4 worm cellular contexts compared by ENCODE assay signal in genomic region chrIII:7329155-7329732, ce11.
A peak's percentile ranks its signal among the peaks of the same experiment; 100 is the strongest.
TF ChIP-seq lines count a peak whose summit lies in the region.

Gene lab-2 (minus strand): TSS chrIII:7329607.

TF ChIP-seq in whole organism, L1 larva, 84 proteins besides CTCF, POLR2A, EP300 and RAD21 (continued from another document and continues in another):
- TF ChIP-seq C16A3.4 (tag; optimal IDR thresholded peaks at IDR 0.05; lab: Kevin White, UChicago) (peak; percentile 7), nhr-90 (tag; optimal IDR thresholded peaks at IDR 0.05; lab: Kevin White, UChicago; ENCODE audit: poor library complexity) (peak; percentile 22), nhr-28 (tag; optimal IDR thresholded peaks at IDR 0.05; lab: Kevin White, UChicago) (no peak), lin-14 (GFP tag; optimal IDR thresholded peaks at IDR 0.05; lab: Kevin White, UChicago) (no peak), C34B4.2 (tag; optimal IDR thresholded peaks at IDR 0.05; lab: Kevin White, UChicago) (no peak), zag-1 (tag; optimal IDR thresholded peaks at IDR 0.05; lab: Kevin White, UChicago) (no peak), swsn-7 (tag; optimal IDR thresholded peaks at IDR 0.05; lab: Kevin White, UChicago) (no peak), sup-37 (GFP tag; optimal IDR thresholded peaks at IDR 0.05; lab: Kevin White, UChicago) (no peak), grh-1 (GFP tag; IDR thresholded peaks at IDR 0.05; lab: Robert Waterston, UW) (no peak), jun-1 (tag; optimal IDR thresholded peaks at IDR 0.05; lab: Kevin White, UChicago) (no peak), nhr-237 (tag; optimal IDR thresholded peaks at IDR 0.05; lab: Kevin White, UChicago) (no peak), ces-1 (GFP tag; optimal IDR thresholded peaks at IDR 0.05; lab: Kevin White, UChicago) (no peak), aly-2 (tag; optimal IDR thresholded peaks at IDR 0.05; lab: Kevin White, UChicago) (peak; percentile 22), lin-15B (tag; optimal IDR thresholded peaks at IDR 0.05; lab: Kevin White, UChicago) (no peak), ceh-8 (GFP tag; optimal IDR thresholded peaks at IDR 0.05; lab: Kevin White, UChicago) (no peak), snpc-4 (tag; optimal IDR thresholded peaks at IDR 0.05; lab: Kevin White, UChicago) (no peak), pqm-1 (tag; optimal IDR thresholded peaks at IDR 0.05; lab: Kevin White, UChicago) (no peak), egl-13 (tag; optimal IDR thresholded peaks at IDR 0.05; lab: Kevin White, UChicago) (no peak), elt-3 (tag; optimal IDR thresholded peaks at IDR 0.05; lab: Kevin White, UChicago) (no peak), ceh-63 (GFP tag; optimal IDR thresholded peaks at IDR 0.05; lab: Kevin White, UChicago) (no peak), fkh-10 (GFP tag; optimal IDR thresholded peaks at IDR 0.05; lab: Kevin White, UChicago) (no peak), nhr-85 (tag; lab: Kevin White, UChicago) (no peak), hlh-4 (tag; optimal IDR thresholded peaks at IDR 0.05; lab: Kevin White, UChicago) (no peak), nhr-11 (tag; optimal IDR thresholded peaks at IDR 0.05; lab: Kevin White, UChicago) (no peak), nhr-84 (tag; optimal IDR thresholded peaks at IDR 0.05; lab: Kevin White, UChicago) (no peak), lir-3 (tag; optimal IDR thresholded peaks at IDR 0.05; lab: Kevin White, UChicago; ENCODE audit: poor library complexity) (no peak), efl-3 (GFP tag; optimal IDR thresholded peaks at IDR 0.05; lab: Kevin White, UChicago) (no peak), ama-1 (optimal IDR thresholded peaks at IDR 0.05; lab: Kevin White, UChicago) (peak; percentile 79), blmp-1 (tag; optimal IDR thresholded peaks at IDR 0.05; lab: Kevin White, UChicago) (no peak), efl-1 (optimal IDR thresholded peaks at IDR 0.05; lab: Kevin White, UChicago) (no peak), efl-1 (GFP tag; optimal IDR thresholded peaks at IDR 0.05 in 1 of 2; lab: Kevin White, UChicago) (peak in 1 of 2 experiments; percentile 78), dpl-1 (GFP tag; optimal IDR thresholded peaks at IDR 0.05; lab: Kevin White, UChicago) (no peak), pag-3 (tag; optimal IDR thresholded peaks at IDR 0.05; lab: Kevin White, UChicago; ENCODE audit: borderline replicate concordance, insufficient read depth) (no peak), mef-2 (tag; optimal IDR thresholded peaks at IDR 0.05; lab: Kevin White, UChicago) (no peak)

TF ChIP-seq in whole organism, L2 larva, 48 proteins besides CTCF, POLR2A, EP300 and RAD21 (continued from another document):
- TF ChIP-seq ama-1 (optimal IDR thresholded peaks at IDR 0.05; lab: Kevin White, UChicago), result peak; percentile 36
- no peak for TF ChIP-seq unc-39 (tag; optimal IDR thresholded peaks at IDR 0.05; lab: Kevin White, UChicago)
- TF ChIP-seq elt-1 (tag; optimal IDR thresholded peaks at IDR 0.05; lab: Kevin White, UChicago), result no peak
- no peak for TF ChIP-seq mdl-1 (tag; optimal IDR thresholded peaks at IDR 0.05; lab: Kevin White, UChicago)
- TF ChIP-seq sma-3 (GFP tag; optimal IDR thresholded peaks at IDR 0.05; lab: Kevin White, UChicago), result no peak
- TF ChIP-seq nhr-21 (tag; optimal IDR thresholded peaks at IDR 0.05; lab: Kevin White, UChicago), result peak; percentile 30
- TF ChIP-seq Y55F3AM.14 (GFP tag; optimal IDR thresholded peaks at IDR 0.05; lab: Kevin White, UChicago), result no peak
- peak; percentile 48 for TF ChIP-seq nhr-25 (tag; optimal IDR thresholded peaks at IDR 0.05; lab: Kevin White, UChicago)
- no peak for TF ChIP-seq nhr-77 (tag; optimal IDR thresholded peaks at IDR 0.05; lab: Kevin White, UChicago)

TF ChIP-seq in whole organism, L4 larva, 104 proteins besides CTCF, POLR2A, EP300 and RAD21 (continued from another document):
- TF ChIP-seq attf-4 (tag; optimal IDR thresholded peaks at IDR 0.05; lab: Kevin White, UChicago) (no peak), F10B5.3 (tag; optimal IDR thresholded peaks at IDR 0.05; lab: Kevin White, UChicago) (no peak), ctbp-1 (GFP tag; IDR thresholded peaks at IDR 0.05; lab: Robert Waterston, UW) (no peak), mes-2 (tag; optimal IDR thresholded peaks at IDR 0.05; lab: Kevin White, UChicago; ENCODE audit: poor library complexity, severe bottlenecking) (peak; percentile 13), nhr-25 (tag; optimal IDR thresholded peaks at IDR 0.05; lab: Kevin White, UChicago; ENCODE audit: borderline replicate concordance, insufficient read depth) (peak; percentile 29), daf-8 (GFP tag; IDR thresholded peaks at IDR 0.05; lab: Robert Waterston, UW) (no peak), nhr-48 (tag; optimal IDR thresholded peaks at IDR 0.05; lab: Kevin White, UChicago) (no peak), dve-1 (tag; optimal IDR thresholded peaks at IDR 0.05; lab: Kevin White, UChicago; ENCODE audit: insufficient read depth) (peak; percentile 1), lin-29 (GFP tag; IDR thresholded peaks at IDR 0.05; lab: Robert Waterston, UW) (no peak), T26A8.4 (GFP tag; IDR thresholded peaks at IDR 0.05; lab: Robert Waterston, UW) (peak; percentile 41; the same call in 1 of the 2 replicates), snpc-4 (tag; optimal IDR thresholded peaks at IDR 0.05; lab: Kevin White, UChicago) (no peak), ceh-32 (tag; optimal IDR thresholded peaks at IDR 0.05; lab: Kevin White, UChicago; ENCODE audit: poor library complexity) (no peak), mdl-1 (tag; optimal IDR thresholded peaks at IDR 0.05; lab: Kevin White, UChicago) (no peak), tra-1 (GFP tag; IDR thresholded peaks at IDR 0.05; lab: Robert Waterston, UW) (peak; percentile 20; the same call in 1 of the 2 replicates), nhr-102 (tag; optimal IDR thresholded peaks at IDR 0.05; lab: Kevin White, UChicago) (peak; percentile 39)

TF ChIP-seq in whole organism, young adult, 124 proteins besides CTCF, POLR2A, EP300 and RAD21 (continued from another document):
- TF ChIP-seq zim-3 (tag; optimal IDR thresholded peaks at IDR 0.05; lab: Kevin White, UChicago), result peak; percentile 17
- TF ChIP-seq attf-3 (GFP tag; conservative IDR thresholded peaks at IDR 0.05; lab: Robert Waterston, UW), result no peak
- TF ChIP-seq snpc-1.1 (tag; optimal IDR thresholded peaks at IDR 0.05; lab: Kevin White, UChicago; ENCODE audit: insufficient read depth), result no peak
- TF ChIP-seq Y53G8AR.9 (GFP tag; conservative IDR thresholded peaks at IDR 0.05; lab: Robert Waterston, UW), result peak; percentile 53; the same call in 1 of the 2 replicates
- TF ChIP-seq Y79H2A.3 (GFP tag; conservative IDR thresholded peaks at IDR 0.05; lab: Robert Waterston, UW), result no peak
- no peak for TF ChIP-seq cebp-1 (GFP tag; IDR thresholded peaks at IDR 0.05; lab: Robert Waterston, UW)
- peak; percentile 33 for TF ChIP-seq cebp-1 (tag; optimal IDR thresholded peaks at IDR 0.05; lab: Kevin White, UChicago)
- peak; percentile 67 for TF ChIP-seq repo-1 (tag; optimal IDR thresholded peaks at IDR 0.05; lab: Kevin White, UChicago)
- peak; percentile 71 for TF ChIP-seq B0336.3 (GFP tag; IDR thresholded peaks at IDR 0.05; lab: Robert Waterston, UW)
- no peak for TF ChIP-seq F55B11.4 (tag; optimal IDR thresholded peaks at IDR 0.05; lab: Kevin White, UChicago; ENCODE audit: borderline replicate concordance, insufficient read depth)
- peak; percentile 27 for TF ChIP-seq atf-7 (tag; optimal IDR thresholded peaks at IDR 0.05; lab: Kevin White, UChicago)
- TF ChIP-seq dpff-1 (tag; optimal IDR thresholded peaks at IDR 0.05; lab: Kevin White, UChicago), result peak; percentile 40
- peak; percentile 78 for TF ChIP-seq athp-1 (tag; optimal IDR thresholded peaks at IDR 0.05; lab: Kevin White, UChicago)
- peak; percentile 26 for TF ChIP-seq B0035.1 (tag; optimal IDR thresholded peaks at IDR 0.05; lab: Kevin White, UChicago)
- no peak for TF ChIP-seq hrde-1 (tag; optimal IDR thresholded peaks at IDR 0.05; lab: Kevin White, UChicago; ENCODE audit: borderline replicate concordance)
- TF ChIP-seq lin-35 (GFP tag; optimal IDR thresholded peaks at IDR 0.05; lab: Kevin White, UChicago), result no peak
- no peak for TF ChIP-seq aptf-2 (GFP tag; conservative IDR thresholded peaks at IDR 0.05; lab: Robert Waterston, UW)
- no peak for TF ChIP-seq F33H1.4 (GFP tag; IDR thresholded peaks at IDR 0.05; lab: Robert Waterston, UW)
- TF ChIP-seq lin-54 (GFP tag; optimal IDR thresholded peaks at IDR 0.05; lab: Kevin White, UChicago), result peak; percentile 10
- no peak for TF ChIP-seq hlh-12 (tag; optimal IDR thresholded peaks at IDR 0.05; lab: Kevin White, UChicago)
- TF ChIP-seq tlf-1 (GFP tag; optimal IDR thresholded peaks at IDR 0.05; lab: Kevin White, UChicago), result no peak
